Worm (Caenorhabditis elegans): Measurements from ENCODE around the gene aqp-3.

The aqp-3 gene

DNA sequence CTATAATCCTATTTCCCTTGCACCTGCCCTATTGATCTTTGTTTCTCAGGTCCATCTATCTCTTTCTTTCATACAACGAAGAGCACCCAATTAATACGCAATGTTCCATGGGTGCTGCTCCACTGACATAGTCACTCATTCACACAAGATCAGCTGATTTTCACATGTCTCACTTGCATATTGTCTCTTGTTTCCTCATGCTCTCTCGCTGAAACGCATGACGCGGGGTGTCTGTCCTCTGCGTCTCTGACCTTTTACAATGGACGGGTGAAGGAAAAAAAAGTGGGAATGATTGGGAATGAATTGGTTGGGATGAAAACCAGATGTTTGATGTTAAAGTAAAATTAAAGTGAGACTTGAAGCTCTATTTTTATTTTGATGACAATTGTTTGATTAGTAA lies 30.9 kb downstream of the aqp-3 start:
- no peak for TF ChIP-seq spr-1 (tag; optimal IDR thresholded peaks at IDR 0.05)
- no peak for TF ChIP-seq daf-19 (GFP tag; conservative IDR thresholded peaks at IDR 0.05)
- TF ChIP-seq snpc-4 (tag; optimal IDR thresholded peaks at IDR 0.05) = no peak
- no peak for TF ChIP-seq ztf-7 (tag; optimal IDR thresholded peaks at IDR 0.05)
- TF ChIP-seq hmg-1.1 (GFP tag; IDR thresholded peaks at IDR 0.05) = peak; percentile 78
- no peak for TF ChIP-seq dmd-9 (GFP tag; IDR thresholded peaks at IDR 0.05)
- no peak; the same call in 1 of the 2 replicates for TF ChIP-seq ceh-44 (GFP tag; IDR thresholded peaks at IDR 0.05)
- peak; percentile 77 for TF ChIP-seq ama-1 (optimal IDR thresholded peaks at IDR 0.05)
- TF ChIP-seq ceh-82 (tag; optimal IDR thresholded peaks at IDR 0.05) = no peak
- no peak for TF ChIP-seq jun-1 (tag; optimal IDR thresholded peaks at IDR 0.05)
- TF ChIP-seq dmd-6 (GFP tag; IDR thresholded peaks at IDR 0.05) = peak; percentile 88
- TF ChIP-seq mxl-2 (GFP tag; conservative IDR thresholded peaks at IDR 0.05) = peak; percentile 91
- peak; percentile 80 for TF ChIP-seq mdt-29 (GFP tag; IDR thresholded peaks at IDR 0.05)
- TF ChIP-seq ZK337.2 (GFP tag; IDR thresholded peaks at IDR 0.05) = no peak
- no peak for TF ChIP-seq madf-5 (GFP tag; IDR thresholded peaks at IDR 0.05)
- TF ChIP-seq lir-3 (tag; optimal IDR thresholded peaks at IDR 0.05) = no peak
- TF ChIP-seq ctbp-1 (GFP tag; IDR thresholded peaks at IDR 0.05) = peak; percentile 80
- TF ChIP-seq daf-16 (GFP tag; optimal IDR thresholded peaks at IDR 0.05) = peak in 1 of 2 experiments; percentile 50
- peak; percentile 67 for TF ChIP-seq daf-16 (tag; optimal IDR thresholded peaks at IDR 0.05)
- peak; percentile 81 for TF ChIP-seq nhr-48 (tag; optimal IDR thresholded peaks at IDR 0.05)
- peak; percentile 44; the same call in 1 of the 2 replicates for TF ChIP-seq php-3 (GFP tag; IDR thresholded peaks at IDR 0.05)
- TF ChIP-seq nhr-11 (tag; optimal IDR thresholded peaks at IDR 0.05) = peak; percentile 93
- peak; percentile 55 for TF ChIP-seq nhr-28 (tag; optimal IDR thresholded peaks at IDR 0.05)
- peak; percentile 80 for TF ChIP-seq mxl-3 (GFP tag; optimal IDR thresholded peaks at IDR 0.05)
- TF ChIP-seq nhr-77 (tag; optimal IDR thresholded peaks at IDR 0.05) = peak; percentile 75
- TF ChIP-seq hlh-30 (tag; optimal IDR thresholded peaks at IDR 0.05; ENCODE audit: insufficient read depth) = peak; percentile 100
- TF ChIP-seq lsy-2 (tag; optimal IDR thresholded peaks at IDR 0.05) = peak; percentile 85 to 90
- TF ChIP-seq daf-8 (GFP tag; IDR thresholded peaks at IDR 0.05) = no peak
- TF ChIP-seq Y48G9A.11 (GFP tag; IDR thresholded peaks at IDR 0.05) = no peak
- TF ChIP-seq unc-39 (tag; optimal IDR thresholded peaks at IDR 0.05) = no peak
- peak; percentile 63 for TF ChIP-seq F37D6.2 (tag; optimal IDR thresholded peaks at IDR 0.05)
- TF ChIP-seq aha-1 (tag) = peak; percentile 75
- no peak for TF ChIP-seq D1046.2 (GFP tag; IDR thresholded peaks at IDR 0.05)
- peak; percentile 73; the same call in 1 of the 2 replicates for TF ChIP-seq egl-43 (GFP tag; IDR thresholded peaks at IDR 0.05)
- peak; percentile 91 for TF ChIP-seq ceh-20 (GFP tag; IDR thresholded peaks at IDR 0.05)
- peak; percentile 49 for TF ChIP-seq set-16 (GFP tag; IDR thresholded peaks at IDR 0.05)
- TF ChIP-seq ces-1 (GFP tag; optimal IDR thresholded peaks at IDR 0.05) = no peak
- TF ChIP-seq zag-1 (tag; optimal IDR thresholded peaks at IDR 0.05) = no peak
- peak; percentile 90 for TF ChIP-seq mep-1 (tag; optimal IDR thresholded peaks at IDR 0.05)
- no peak for TF ChIP-seq nhr-76 (tag; optimal IDR thresholded peaks at IDR 0.05)
- TF ChIP-seq gei-8 (GFP tag; optimal IDR thresholded peaks at IDR 0.05) = peak; percentile 4
- peak; percentile 62 for TF ChIP-seq attf-4 (tag; optimal IDR thresholded peaks at IDR 0.05)
- TF ChIP-seq dve-1 (tag; optimal IDR thresholded peaks at IDR 0.05; ENCODE audit: insufficient read depth) = peak; percentile 79
- no peak for TF ChIP-seq R02D3.7 (tag; optimal IDR thresholded peaks at IDR 0.05)
- peak; percentile 9 for TF ChIP-seq skn-1 (tag; optimal IDR thresholded peaks at IDR 0.05)
- peak in 1 of 2 experiments; percentile 62 for TF ChIP-seq hif-1 (tag; optimal IDR thresholded peaks at IDR 0.05)
- no peak for TF ChIP-seq nhr-111 (GFP tag; optimal IDR thresholded peaks at IDR 0.05)
- TF ChIP-seq nhr-41 (GFP tag; IDR thresholded peaks at IDR 0.05) = 0 out of 2 replicates have a peak, but pooled peaks have one; percentile 29
- no peak for TF ChIP-seq ztf-11 (tag; optimal IDR thresholded peaks at IDR 0.05)
- TF ChIP-seq zip-2 (tag; optimal IDR thresholded peaks at IDR 0.05) = no peak
- TF ChIP-seq zfp-3 (GFP tag; conservative IDR thresholded peaks at IDR 0.05) = peak; percentile 50; the same call in 1 of the 2 replicates
- TF ChIP-seq unc-62 (GFP tag; optimal IDR thresholded peaks at IDR 0.05 in 1 of 2) = peak in 1 of 2 experiments; percentile 98
- no peak for TF ChIP-seq unc-62 (tag; optimal IDR thresholded peaks at IDR 0.05)

All from whole organism, L4 larva.